Worm (Caenorhabditis elegans) whole organism, L4/young adult: ENCODE results near the gene C13A10.2.

Source experiments
- W03F9.2 ChIP-seq: fragments of 150-350 bp; optimal IDR thresholded peaks from 2 replicates; lab custom pipeline; 2014; ENCODE audit warnings: missing biosample characterization, missing genetic modification characterization
- dao-5 ChIP-seq: sonication (generic microtip); optimal IDR thresholded peaks from 2 replicates; lab custom pipeline; 2016; ENCODE audit warnings: missing genotype, missing genetic modification characterization, moderate library complexity, missing compliant biosample characterization
- him-1 ChIP-seq: sonication (generic microtip); optimal IDR thresholded peaks from 2 replicates; lab custom pipeline; 2016; ENCODE audit warnings: missing genotype, missing genetic modification reagents, missing genetic modification characterization, missing compliant biosample characterization

The C13A10.2 gene

ce11 chrII:1338196-1338595 is 19.6 kb downstream of the C13A10.2 start:
- TF ChIP-seq dao-5 (tag; lab: Kevin White, UChicago) (no peak), him-1 (tag; lab: Kevin White, UChicago) (peak; percentile 19)

ce11 chrII:1329887-1330286 is 27.9 kb downstream of the C13A10.2 start:
- TF ChIP-seq W03F9.2 (tag; lab: Kevin White, UChicago), result no peak
- TF ChIP-seq him-1 (tag; lab: Kevin White, UChicago), result no peak
- no peak for TF ChIP-seq dao-5 (tag; lab: Kevin White, UChicago)

ce11 chrII:1326689-1327088 is 31.1 kb downstream of the C13A10.2 start, which contains the start of gene jip-1:
jip-1 (plus strand) TSS chrII:1326989.
- TF ChIP-seq W03F9.2 (tag; lab: Kevin White, UChicago) (no peak), him-1 (tag; lab: Kevin White, UChicago) (no peak), dao-5 (tag; lab: Kevin White, UChicago) (no peak)

ce11 chrII:1325604-1326003 is 32.2 kb downstream of the C13A10.2 start:
- TF ChIP-seq W03F9.2 (tag; lab: Kevin White, UChicago), result no peak
- TF ChIP-seq him-1 (tag; lab: Kevin White, UChicago), result no peak
- no peak for TF ChIP-seq dao-5 (tag; lab: Kevin White, UChicago)

- TF ChIP-seq dao-5 (tag; lab: Kevin White, UChicago) (no peak), W03F9.2 (tag; lab: Kevin White, UChicago) (no peak)
Measured at ce11 chrII:1324017-1324416, 33.8 kb downstream of the C13A10.2 start.

- TF ChIP-seq dao-5 (tag; lab: Kevin White, UChicago), result no peak
- peak; percentile 72 for TF ChIP-seq him-1 (tag; lab: Kevin White, UChicago)
- TF ChIP-seq W03F9.2 (tag; lab: Kevin White, UChicago), result no peak
Measured at ce11 chrII:1323190-1323651, 34.6 kb downstream of the C13A10.2 start.

ce11 chrII:1322283-1323173 is 35.3 kb downstream of the C13A10.2 start:
- TF ChIP-seq dao-5 (tag; lab: Kevin White, UChicago), result no peak
- no peak for TF ChIP-seq him-1 (tag; lab: Kevin White, UChicago)
- no peak for TF ChIP-seq W03F9.2 (tag; lab: Kevin White, UChicago)

- TF ChIP-seq him-1 (tag; lab: Kevin White, UChicago) (no peak), dao-5 (tag; lab: Kevin White, UChicago) (no peak), W03F9.2 (tag; lab: Kevin White, UChicago) (no peak)
Measured at ce11 chrII:1320987-1321807, 36.6 kb downstream of the C13A10.2 start, which contains the start of gene vig-1. vig-1 (plus strand) TSS chrII:1321037.

- peak; percentile 94 for TF ChIP-seq W03F9.2 (tag; lab: Kevin White, UChicago)
- peak; percentile 10 for TF ChIP-seq dao-5 (tag; lab: Kevin White, UChicago)
- peak; percentile 72 for TF ChIP-seq him-1 (tag; lab: Kevin White, UChicago)
Measured at ce11 chrII:1320412-1320811, 37.4 kb downstream of the C13A10.2 start.

- TF ChIP-seq W03F9.2 (tag; lab: Kevin White, UChicago) (no peak), dao-5 (tag; lab: Kevin White, UChicago) (no peak), him-1 (tag; lab: Kevin White, UChicago) (no peak)
Measured at ce11 chrII:1315245-1315644, 42.6 kb downstream of the C13A10.2 start.

ce11 chrII:1309892-1310516 is 47.8 kb downstream of the C13A10.2 start, which contains the start of the genes alh-6 and fcho-1:
alh-6 (minus strand) TSS chrII:1310133.
fcho-1 (plus strand) TSS chrII:1310515.
- TF ChIP-seq him-1 (tag; lab: Kevin White, UChicago) (no peak), W03F9.2 (tag; lab: Kevin White, UChicago) (peak; percentile 10)
